Fruit fly (Drosophila melanogaster): Measurements from ENCODE around the gene Acsf3.

Gene Acsf3

dm6 chrX:7338538-7338937 lies 9.7 kb downstream of the Acsf3 start (continued):
- TF ChIP-seq shn (GFP tag; optimal IDR thresholded peaks at IDR 0.05) (peak; percentile 29), CG32767 (GFP tag; IDR thresholded peaks at IDR 0.05) (0 out of 2 replicates have a peak, but pooled peaks have one; percentile 12), CG9215 (GFP tag; IDR thresholded peaks at IDR 0.05) (peak; percentile 22; the same call in 1 of the 2 replicates), Mrtf (GFP tag; IDR thresholded peaks at IDR 0.05) (0 out of 3 replicates have a peak, but pooled peaks have one; percentile 42), pan (optimal IDR thresholded peaks at IDR 0.05) (no peak), pan (GFP tag; optimal IDR thresholded peaks at IDR 0.05 in 1 of 2, IDR thresholded peaks at IDR 0.05 in 1 of 2) (peak in 1 of 2 experiments; percentile 27), stwl (tag; optimal IDR thresholded peaks at IDR 0.05) (no peak), insv (GFP tag; optimal IDR thresholded peaks at IDR 0.05) (no peak), CG10654 (GFP tag; optimal IDR thresholded peaks at IDR 0.05) (peak; percentile 13), chif (GFP tag; optimal IDR thresholded peaks at IDR 0.05) (peak in 1 of 2 experiments; percentile 63), CG10565 (GFP tag; optimal IDR thresholded peaks at IDR 0.05) (no peak), CG4282 (GFP tag; optimal IDR thresholded peaks at IDR 0.05) (no peak), disco-r (GFP tag; optimal IDR thresholded peaks at IDR 0.05) (peak; percentile 62), sc (optimal IDR thresholded peaks at IDR 0.05) (no peak), sc (GFP tag; optimal IDR thresholded peaks at IDR 0.05) (peak; percentile 15), grau (tag; optimal IDR thresholded peaks at IDR 0.05) (peak; percentile 67), CG18764 (GFP tag; optimal IDR thresholded peaks at IDR 0.05) (peak; percentile 34), CG11695 (GFP tag; IDR thresholded peaks at IDR 0.05) (peak; percentile 58; the same call in 2 of the 3 replicates), CG15269 (tag; optimal IDR thresholded peaks at IDR 0.05) (peak; percentile 71), tgo (GFP tag; IDR thresholded peaks at IDR 0.05) (peak; percentile 34; the same call in 1 of the 3 replicates), wek (GFP tag; optimal IDR thresholded peaks at IDR 0.05) (peak; percentile 65), CG15479 (GFP tag; optimal IDR thresholded peaks at IDR 0.05) (no peak), CG10959 (GFP tag; IDR thresholded peaks at IDR 0.05) (no peak), sob (GFP tag; IDR thresholded peaks at IDR 0.05) (peak; percentile 54), CG17361 (GFP tag; IDR thresholded peaks at IDR 0.05) (peak; percentile 73; the same call in 2 of the 3 replicates), Usf (GFP tag; optimal IDR thresholded peaks at IDR 0.05) (no peak), CG9437 (GFP tag; optimal IDR thresholded peaks at IDR 0.05) (peak; percentile 6), tup (GFP tag; optimal IDR thresholded peaks at IDR 0.05) (no peak), so (GFP tag; IDR thresholded peaks at IDR 0.05) (peak; percentile 69; the same call in 2 of the 3 replicates), CG6175 (GFP tag; IDR thresholded peaks at IDR 0.05) (no peak), CG33213 (GFP tag; optimal IDR thresholded peaks at IDR 0.05) (no peak), dysf (GFP tag; IDR thresholded peaks at IDR 0.05) (peak; percentile 67), Ada2b (GFP tag; IDR thresholded peaks at IDR 0.05) (peak; percentile 45; the same call in 1 of the 2 replicates), CG3065 (GFP tag; optimal IDR thresholded peaks at IDR 0.05) (no peak), amos (GFP tag; IDR thresholded peaks at IDR 0.05; ENCODE audit: partially characterized antibody) (no peak), MESR4 (GFP tag; optimal IDR thresholded peaks at IDR 0.05) (no peak), stc (GFP tag; IDR thresholded peaks at IDR 0.05) (peak; percentile 50; the same call in 1 of the 2 replicates), CG32772 (GFP tag; IDR thresholded peaks at IDR 0.05) (no peak), CG12659 (GFP tag; optimal IDR thresholded peaks at IDR 0.05) (peak; percentile 69), run (tag; optimal IDR thresholded peaks at IDR 0.05) (peak; percentile 11), Awh (GFP tag; IDR thresholded peaks at IDR 0.05) (peak; percentile 68; the same call in 1 of the 2 replicates), vfl (GFP tag; optimal IDR thresholded peaks at IDR 0.05) (peak; percentile 17), zen (tag; optimal IDR thresholded peaks at IDR 0.05) (peak; percentile 1), kah (GFP tag; optimal IDR thresholded peaks at IDR 0.05) (peak; percentile 37), CG32532 (GFP tag; IDR thresholded peaks at IDR 0.05) (peak; percentile 55; the same call in 1 of the 2 replicates), slp2 (GFP tag; optimal IDR thresholded peaks at IDR 0.05) (peak; percentile 10), CG4360 (GFP tag; IDR thresholded peaks at IDR 0.05) (no peak), br (optimal IDR thresholded peaks at IDR 0.05) (no peak), Poxn (GFP tag; IDR thresholded peaks at IDR 0.05) (no peak), sqz (GFP tag; optimal IDR thresholded peaks at IDR 0.05) (peak; percentile 5), Spps (tag; optimal IDR thresholded peaks at IDR 0.05) (peak; percentile 35), yki (optimal IDR thresholded peaks at IDR 0.05) (no peak), Ssrp (tag; optimal IDR thresholded peaks at IDR 0.05) (peak; percentile 47)
